Worm (Caenorhabditis elegans): ENCODE results near the gene alh-10.

DNA sequence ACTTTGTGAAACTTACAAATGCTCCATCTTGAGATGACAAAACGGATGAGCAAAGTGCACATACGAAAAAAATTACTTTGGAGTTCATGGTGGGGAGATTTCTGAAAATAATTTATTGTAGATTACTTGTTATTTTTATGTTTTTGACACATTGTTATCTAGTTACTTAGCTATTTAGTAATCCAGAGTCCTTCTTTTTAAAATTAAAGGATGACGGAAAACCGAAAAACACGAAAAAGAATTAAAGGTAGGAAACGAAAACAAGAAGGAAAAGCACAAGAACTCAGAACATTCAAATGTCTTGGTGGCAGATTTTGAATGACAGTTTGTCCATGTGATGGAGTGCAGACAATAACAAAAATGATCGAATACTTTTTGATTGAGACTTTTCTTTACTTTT, 26.5 kb downstream of the alh-10 start, which contains the start of gene hen-1:
- TF ChIP-seq tbx-2 (tag; optimal IDR thresholded peaks at IDR 0.05) (no peak), ahr-1 (tag; optimal IDR thresholded peaks at IDR 0.05) (no peak), ceh-22 (tag; optimal IDR thresholded peaks at IDR 0.05) (no peak), K09A11.1 (tag; optimal IDR thresholded peaks at IDR 0.05; ENCODE audit: insufficient read depth) (no peak), unc-86 (tag; optimal IDR thresholded peaks at IDR 0.05) (no peak), ama-1 (optimal IDR thresholded peaks at IDR 0.05) (no peak), ceh-31 (tag; optimal IDR thresholded peaks at IDR 0.05) (no peak), npax-4 (tag; optimal IDR thresholded peaks at IDR 0.05) (no peak), ceh-48 (tag; optimal IDR thresholded peaks at IDR 0.05) (no peak)

All from whole organism, late embryonic.